Fruit fly (Drosophila melanogaster): ENCODE data around the gene Nt5a.

The Nt5a gene

DNA sequence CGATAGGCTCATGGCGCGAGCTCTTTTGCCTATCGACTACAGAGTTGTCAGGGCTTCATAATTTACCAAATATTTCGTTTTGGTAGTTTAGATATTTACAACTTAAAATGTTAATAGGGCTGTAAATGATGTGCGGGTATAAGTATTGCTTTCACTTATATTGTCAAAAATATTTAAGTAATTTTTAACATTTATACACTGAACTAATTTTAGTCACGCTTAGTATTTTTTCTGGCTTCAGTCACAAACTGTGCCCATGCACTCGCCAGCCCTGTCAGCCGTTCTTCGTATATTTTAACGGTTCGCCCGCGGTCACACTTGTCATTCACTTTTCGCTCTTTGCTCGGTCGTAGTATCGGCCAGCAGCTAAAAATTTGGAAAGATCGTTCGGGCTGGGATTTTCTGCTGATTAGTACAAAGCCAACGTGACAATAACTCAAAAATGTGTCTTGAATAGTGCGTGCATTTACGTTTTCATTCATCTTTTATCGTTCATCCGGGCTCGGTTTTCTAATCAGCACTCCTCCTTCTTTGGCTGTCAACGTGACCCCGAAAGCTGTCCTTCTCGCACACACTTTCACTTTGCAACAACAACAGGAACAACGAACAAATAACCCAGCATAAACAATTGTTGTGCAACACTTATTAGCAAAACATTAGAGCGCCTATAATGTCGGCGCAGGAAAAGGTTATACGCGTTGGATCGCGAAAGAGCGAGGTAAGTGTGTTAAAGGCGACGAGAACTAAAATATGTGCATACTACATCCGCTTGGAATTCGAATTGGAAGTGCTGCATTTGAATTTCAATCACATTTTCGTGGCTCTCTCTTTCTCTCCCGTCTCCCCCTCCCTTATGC, 27.6 kb upstream of the Nt5a start, which contains the start of the genes Hmbs and CG2211 (continued):
- TF ChIP-seq pho (GFP tag; optimal IDR thresholded peaks at IDR 0.05) (peak; percentile 89), hth (optimal IDR thresholded peaks at IDR 0.05) (no peak), Hr78 (GFP tag; optimal IDR thresholded peaks at IDR 0.05) (peak in 1 of 2 experiments; percentile 90), Tbp (GFP tag; optimal IDR thresholded peaks at IDR 0.05) (no peak), CG17385 (GFP tag; optimal IDR thresholded peaks at IDR 0.05) (peak; percentile 67), Antp (GFP tag; optimal IDR thresholded peaks at IDR 0.05) (peak; percentile 82), HHEX (GFP tag; optimal IDR thresholded peaks at IDR 0.05) (peak; percentile 72), CG15696 (tag; optimal IDR thresholded peaks at IDR 0.05) (peak; percentile 92), CG10209 (GFP tag; optimal IDR thresholded peaks at IDR 0.05) (peak; percentile 80), CG7839 (tag; optimal IDR thresholded peaks at IDR 0.05) (peak; percentile 86), toy (GFP tag; IDR thresholded peaks at IDR 0.05) (0 out of 2 replicates have a peak, but pooled peaks have one; percentile 51), CG1647 (GFP tag; optimal IDR thresholded peaks at IDR 0.05) (peak; percentile 81), CG34224 (GFP tag; IDR thresholded peaks at IDR 0.05; ENCODE audit: partially characterized antibody) (no peak), CG10959 (GFP tag; IDR thresholded peaks at IDR 0.05) (peak; percentile 67), sc (optimal IDR thresholded peaks at IDR 0.05) (no peak), sc (GFP tag; optimal IDR thresholded peaks at IDR 0.05) (peak; percentile 51), CG17829 (tag; optimal IDR thresholded peaks at IDR 0.05) (peak; percentile 94), CG8478 (optimal IDR thresholded peaks at IDR 0.05) (no peak), CG12155 (GFP tag; optimal IDR thresholded peaks at IDR 0.05) (peak; percentile 86), nerfin-1 (tag; optimal IDR thresholded peaks at IDR 0.05) (peak; percentile 84), Ravus (GFP tag; IDR thresholded peaks at IDR 0.05) (peak; percentile 36; the same call in 1 of the 2 replicates), ems (GFP tag; optimal IDR thresholded peaks at IDR 0.05) (peak; percentile 91), HLH54F (GFP tag; optimal IDR thresholded peaks at IDR 0.05) (peak; percentile 93), ind (GFP tag; optimal IDR thresholded peaks at IDR 0.05) (peak; percentile 92), CG3281 (GFP tag; optimal IDR thresholded peaks at IDR 0.05) (peak; percentile 86), CG30431 (GFP tag; optimal IDR thresholded peaks at IDR 0.05) (peak; percentile 61), CG14965 (GFP tag; optimal IDR thresholded peaks at IDR 0.05; ENCODE audit: borderline replicate concordance) (no peak), CG11723 (GFP tag; optimal IDR thresholded peaks at IDR 0.05) (peak; percentile 68), NFAT (GFP tag; IDR thresholded peaks at IDR 0.05) (peak; percentile 76), ERR (GFP tag; optimal IDR thresholded peaks at IDR 0.05) (peak; percentile 73), onecut (GFP tag; IDR thresholded peaks at IDR 0.05) (peak; percentile 72), br (optimal IDR thresholded peaks at IDR 0.05) (no peak), CG7372 (GFP tag; IDR thresholded peaks at IDR 0.05) (peak; percentile 82), Atf-2 (GFP tag; optimal IDR thresholded peaks at IDR 0.05) (peak; percentile 82), CG32532 (GFP tag; IDR thresholded peaks at IDR 0.05) (peak; percentile 90), hkb (optimal IDR thresholded peaks at IDR 0.05) (peak; percentile 67), hkb (GFP tag; IDR thresholded peaks at IDR 0.05) (peak; percentile 89), HmgZ (tag; optimal IDR thresholded peaks at IDR 0.05) (peak; percentile 96), H2.0 (GFP tag; IDR thresholded peaks at IDR 0.05) (peak; percentile 82), CG16779 (GFP tag; IDR thresholded peaks at IDR 0.05) (peak; percentile 71), crp (GFP tag; optimal IDR thresholded peaks at IDR 0.05) (peak; percentile 69 to 94), bsh (GFP tag; optimal IDR thresholded peaks at IDR 0.05) (peak in 1 of 2 experiments; percentile 82), Fer3 (tag; optimal IDR thresholded peaks at IDR 0.05) (peak; percentile 84), Aef1 (GFP tag; IDR thresholded peaks at IDR 0.05) (peak; percentile 74), CG43689 (GFP tag; IDR thresholded peaks at IDR 0.05) (no peak), CG31388 (GFP tag; optimal IDR thresholded peaks at IDR 0.05) (peak; percentile 76), CG18262 (tag; optimal IDR thresholded peaks at IDR 0.05) (peak; percentile 83), CG14050 (GFP tag; IDR thresholded peaks at IDR 0.05) (peak; percentile 72), Dll (GFP tag; IDR thresholded peaks at IDR 0.05; ENCODE audit: partially characterized antibody) (peak; percentile 70; the same call in 3 of the 4 replicates), crc (GFP tag; optimal IDR thresholded peaks at IDR 0.05) (peak; percentile 76)
